Fruit fly (Drosophila melanogaster) whole organism, embryonic: ENCODE measurements around the gene Tsen34.

ENCODE experiments used
- Adf1 ChIP-seq: fragments of 200-800 bp; sonication (Bioruptor generic); IDR thresholded peaks from 2 replicates; pipeline ENCODE4 v1.3.6; 2022; ENCODE audit warnings: missing biosample characterization, missing genetic modification characterization
- Atf6 ChIP-seq: fragments of 200-800 bp; sonication (Bioruptor generic); IDR thresholded peaks from 2 replicates; pipeline ENCODE4 v1.3.6; 2022; ENCODE audit warnings: missing biosample characterization, missing genetic modification characterization
- B-H1 ChIP-seq: fragments of 200-800 bp; sonication (Bioruptor generic); IDR thresholded peaks from 3 replicates; pipeline ENCODE4 v1.3.6; 2022; ENCODE audit warnings: missing biosample characterization, missing genetic modification characterization
- CG10267 ChIP-seq: fragments of 200-800 bp; sonication (Bioruptor generic); optimal IDR thresholded peaks from 2 replicates; lab custom pipeline; 2018; ENCODE audit warnings: missing biosample characterization, mild to moderate bottlenecking, missing genetic modification characterization, moderate library complexity
- CG11695 ChIP-seq: fragments of 200-800 bp; sonication (Bioruptor generic); IDR thresholded peaks from 3 replicates; pipeline ENCODE4 v1.3.6; 2022; ENCODE audit warnings: missing biosample characterization, missing genetic modification characterization
- CG11696 ChIP-seq: fragments of 200-800 bp; sonication (Bioruptor generic); IDR thresholded peaks from 2 replicates; pipeline ENCODE4 v1.3.6; 2022; ENCODE audit warnings: missing biosample characterization, missing genetic modification characterization
- CG12769 ChIP-seq: fragments of 200-800 bp; sonication (Bioruptor generic); optimal IDR thresholded peaks from 2 replicates; lab custom pipeline; 2019; ENCODE audit warnings: missing biosample characterization, mild to moderate bottlenecking, missing genetic modification characterization, moderate library complexity
- CG14860 ChIP-seq: fragments of 200-800 bp; sonication (Bioruptor generic); IDR thresholded peaks from 3 replicates; pipeline ENCODE4 v1.3.6; 2022; ENCODE audit warnings: missing biosample characterization, missing genetic modification characterization; ENCODE audit not compliant: partially characterized antibody
- CG17802 ChIP-seq: fragments of 200-800 bp; sonication (Bioruptor generic); optimal IDR thresholded peaks from 2 replicates; lab custom pipeline; 2018; ENCODE audit warnings: missing biosample characterization, mild to moderate bottlenecking, missing genetic modification characterization, moderate library complexity
- CG17912 ChIP-seq: fragments of 200-800 bp; sonication (Bioruptor generic); optimal IDR thresholded peaks from 2 replicates; lab custom pipeline; 2018; ENCODE audit warnings: missing biosample characterization, mild to moderate bottlenecking, missing genetic modification characterization
- CG18262 ChIP-seq: fragments of 200-800 bp; optimal IDR thresholded peaks from 3 replicates; lab custom pipeline; 2019; ENCODE audit warnings: missing biosample characterization, mild to moderate bottlenecking, missing genetic modification characterization, moderate library complexity
- CG18599 ChIP-seq: fragments of 200-800 bp; sonication (Bioruptor generic); optimal IDR thresholded peaks from 3 replicates; lab custom pipeline; 2017; ENCODE audit warnings: missing biosample characterization, missing genetic modification characterization, mild to moderate bottlenecking, moderate library complexity, missing genetic modification reagents
- CG2712 ChIP-seq: fragments of 200-800 bp; optimal IDR thresholded peaks from 3 replicates; lab custom pipeline; 2019; ENCODE audit warnings: missing biosample characterization, mild to moderate bottlenecking, missing genetic modification characterization, moderate library complexity
- CG4328 ChIP-seq: fragments of 200-800 bp; sonication (Bioruptor generic); optimal IDR thresholded peaks from 3 replicates; lab custom pipeline; 2017; ENCODE audit warnings: missing biosample characterization, missing genetic modification reagents, missing genetic modification characterization
- CG43689 ChIP-seq: fragments of 200-800 bp; sonication (Bioruptor generic); IDR thresholded peaks from 2 replicates; pipeline ENCODE4 v1.3.6; 2022; ENCODE audit warnings: missing biosample characterization, missing genetic modification characterization
- CG4404 ChIP-seq: fragments of 200-800 bp; sonication (Bioruptor generic); IDR thresholded peaks from 2 replicates; pipeline ENCODE4 v1.3.6; 2022; ENCODE audit warnings: missing biosample characterization, missing genetic modification characterization
- CG5245 ChIP-seq: fragments of 200-800 bp; sonication (Bioruptor generic); optimal IDR thresholded peaks from 3 replicates; lab custom pipeline; 2016; ENCODE audit warnings: missing biosample characterization, missing genetic modification characterization
- CG7745 ChIP-seq: fragments of 200-800 bp; sonication (Bioruptor generic); optimal IDR thresholded peaks from 2 replicates; lab custom pipeline; 2018; ENCODE audit warnings: missing biosample characterization, mild to moderate bottlenecking, missing genetic modification characterization, moderate library complexity
- CG9215 ChIP-seq: fragments of 200-800 bp; sonication (Bioruptor generic); IDR thresholded peaks from 2 replicates; pipeline ENCODE4 v1.3.6; 2022; ENCODE audit warnings: missing biosample characterization, missing genetic modification characterization
- Deaf1 ChIP-seq: fragments of 200-800 bp; optimal IDR thresholded peaks from 3 replicates; lab custom pipeline; 2019; ENCODE audit warnings: missing biosample characterization, mild to moderate bottlenecking, missing genetic modification characterization, moderate library complexity
- Dfd ChIP-seq, 2 experiments: fragments of >200 bp; optimal IDR thresholded peaks; 2 replicates each; lab custom pipeline; 2017; ENCODE audit warnings: missing biosample characterization in 2 of 2, missing genetic modification characterization in 2 of 2
- Hr39 ChIP-seq: fragments of >200 bp; optimal IDR thresholded peaks from 2 replicates; lab custom pipeline; 2017
- Mes4 ChIP-seq: fragments of 200-800 bp; sonication (Bioruptor generic); optimal IDR thresholded peaks from 2 replicates; lab custom pipeline; 2016; ENCODE audit warnings: missing biosample characterization, missing genetic modification characterization
- Mrtf ChIP-seq: fragments of 200-800 bp; sonication (Bioruptor generic); IDR thresholded peaks from 3 replicates; pipeline ENCODE4 v1.3.6; 2022; ENCODE audit warnings: missing biosample characterization, missing genetic modification characterization
- NC2α ChIP-seq: fragments of 200-800 bp; sonication (Bioruptor generic); optimal IDR thresholded peaks from 2 replicates; lab custom pipeline; 2016; ENCODE audit warnings: missing biosample characterization, missing genetic modification characterization
- NFAT ChIP-seq: fragments of 200-800 bp; sonication (Bioruptor generic); IDR thresholded peaks from 2 replicates; pipeline ENCODE4 v1.3.6; 2022; ENCODE audit warnings: missing biosample characterization, missing genetic modification characterization
- Poxn ChIP-seq: fragments of 200-800 bp; sonication (Bioruptor generic); IDR thresholded peaks from 2 replicates; pipeline ENCODE4 v1.3.6; 2022; ENCODE audit warnings: missing biosample characterization, missing genetic modification characterization
- Side ChIP-seq: fragments of 200-800 bp; sonication (Bioruptor generic); optimal IDR thresholded peaks from 2 replicates; lab custom pipeline; 2016; ENCODE audit warnings: missing biosample characterization, missing genetic modification characterization
- abd-A ChIP-seq: fragments of 200-800 bp; sonication (Bioruptor generic); optimal IDR thresholded peaks from 3 replicates; lab custom pipeline; 2019; ENCODE audit warnings: missing biosample characterization, mild to moderate bottlenecking, missing genetic modification characterization, moderate library complexity
- ara ChIP-seq: fragments of 200-800 bp; sonication (Bioruptor generic); IDR thresholded peaks from 2 replicates; pipeline ENCODE4 v1.3.6; 2022; ENCODE audit warnings: missing biosample characterization, missing genetic modification characterization
- ase ChIP-seq: fragments of 200-800 bp; sonication (Bioruptor generic); IDR thresholded peaks from 3 replicates; pipeline ENCODE4 v1.3.6; 2022; ENCODE audit warnings: missing biosample characterization, missing genetic modification characterization
- chm ChIP-seq: fragments of 200-800 bp; sonication (Bioruptor generic); IDR thresholded peaks from 2 replicates; pipeline ENCODE4 v1.3.6; 2022; ENCODE audit warnings: missing biosample characterization, missing genetic modification characterization
- ci ChIP-seq: fragments of 200-800 bp; sonication (Bioruptor generic); IDR thresholded peaks from 3 replicates; pipeline ENCODE4 v1.3.6; 2022; ENCODE audit warnings: missing biosample characterization, missing genetic modification characterization
- crp ChIP-seq, 2 experiments: fragments of 200-800 bp; sonication (Bioruptor generic); optimal IDR thresholded peaks; 2 replicates in 1 of 2; 3 replicates in 1 of 2; lab custom pipeline; 2017; ENCODE audit warnings: missing biosample characterization in 2 of 2, missing genetic modification characterization in 2 of 2, mild to moderate bottlenecking in 1 of 2, moderate library complexity in 1 of 2
- da ChIP-seq: fragments of 200-800 bp; sonication (Bioruptor generic); optimal IDR thresholded peaks from 2 replicates; lab custom pipeline; 2016; ENCODE audit warnings: missing biosample characterization, missing genetic modification characterization
- dan ChIP-seq: fragments of 200-800 bp; sonication (Bioruptor generic); IDR thresholded peaks from 2 replicates; pipeline ENCODE4 v1.3.6; 2022; ENCODE audit warnings: missing biosample characterization, missing genetic modification characterization
- danr ChIP-seq: fragments of 200-800 bp; sonication (Bioruptor generic); IDR thresholded peaks from 2 replicates; pipeline ENCODE4 v1.3.6; 2022; ENCODE audit warnings: missing biosample characterization, missing genetic modification characterization
- dysf ChIP-seq: fragments of 200-800 bp; sonication (Bioruptor generic); IDR thresholded peaks from 3 replicates; pipeline ENCODE4 v1.3.6; 2022; ENCODE audit warnings: missing biosample characterization, missing genetic modification characterization
- ewg ChIP-seq: fragments of 200-800 bp; sonication (Bioruptor generic); optimal IDR thresholded peaks from 3 replicates; lab custom pipeline; 2017; ENCODE audit warnings: mild to moderate bottlenecking, missing biosample characterization, missing genetic modification reagents, missing genetic modification characterization
- fu2 ChIP-seq: fragments of 200-800 bp; sonication (Bioruptor generic); optimal IDR thresholded peaks from 2 replicates; lab custom pipeline; 2016; ENCODE audit warnings: missing biosample characterization, missing genetic modification characterization
- gro ChIP-seq: fragments of 200-800 bp; sonication (Bioruptor generic); optimal IDR thresholded peaks from 2 replicates; lab custom pipeline; 2016; ENCODE audit warnings: missing biosample characterization, missing genetic modification characterization
- klu ChIP-seq: fragments of 200-800 bp; sonication (Bioruptor generic); IDR thresholded peaks from 2 replicates; pipeline ENCODE4 v1.3.6; 2022; ENCODE audit warnings: missing biosample characterization, missing genetic modification characterization
- nerfin-1 ChIP-seq: fragments of 200-800 bp; sonication (Bioruptor generic); optimal IDR thresholded peaks from 3 replicates; lab custom pipeline; 2019; ENCODE audit warnings: missing biosample characterization, mild to moderate bottlenecking, missing genetic modification characterization, moderate library complexity
- nerfin-2 ChIP-seq: fragments of 200-800 bp; sonication (Bioruptor generic); IDR thresholded peaks from 2 replicates; pipeline ENCODE4 v1.3.6; 2022; ENCODE audit warnings: missing biosample characterization, missing genetic modification characterization; ENCODE audit not compliant: partially characterized antibody
- repo ChIP-seq: fragments of 200-800 bp; sonication (Bioruptor generic); optimal IDR thresholded peaks from 2 replicates; lab custom pipeline; 2016; ENCODE audit warnings: missing biosample characterization, missing genetic modification characterization
- stc ChIP-seq: fragments of 200-800 bp; sonication (Bioruptor generic); IDR thresholded peaks from 2 replicates; pipeline ENCODE4 v1.3.6; 2022; ENCODE audit warnings: missing biosample characterization, missing genetic modification characterization
- stwl ChIP-seq: fragments of 200-800 bp; sonication (Bioruptor generic); optimal IDR thresholded peaks from 3 replicates; lab custom pipeline; 2018; ENCODE audit warnings: missing biosample characterization, mild to moderate bottlenecking, missing genetic modification characterization, moderate library complexity
- ttk ChIP-seq: fragments of 200-800 bp; sonication (Bioruptor generic); IDR thresholded peaks from 2 replicates; pipeline ENCODE4 v2.1.2; 2022; ENCODE audit warnings: missing biosample characterization, missing genetic modification characterization
- vnd ChIP-seq: fragments of 200-800 bp; sonication (Bioruptor generic); IDR thresholded peaks from 3 replicates; pipeline ENCODE4 v1.3.6; 2022; ENCODE audit warnings: missing biosample characterization, missing genetic modification characterization; ENCODE audit not compliant: partially characterized antibody
- vvl ChIP-seq: fragments of 200-800 bp; sonication (Bioruptor generic); IDR thresholded peaks from 2 replicates; pipeline ENCODE4 v1.3.6; 2022; ENCODE audit warnings: missing biosample characterization, missing genetic modification characterization
- wdn ChIP-seq: fragments of 200-800 bp; sonication (Bioruptor generic); IDR thresholded peaks from 2 replicates; pipeline ENCODE4 v1.3.6; 2022; ENCODE audit warnings: missing biosample characterization, missing genetic modification characterization

Gene Tsen34

DNA sequence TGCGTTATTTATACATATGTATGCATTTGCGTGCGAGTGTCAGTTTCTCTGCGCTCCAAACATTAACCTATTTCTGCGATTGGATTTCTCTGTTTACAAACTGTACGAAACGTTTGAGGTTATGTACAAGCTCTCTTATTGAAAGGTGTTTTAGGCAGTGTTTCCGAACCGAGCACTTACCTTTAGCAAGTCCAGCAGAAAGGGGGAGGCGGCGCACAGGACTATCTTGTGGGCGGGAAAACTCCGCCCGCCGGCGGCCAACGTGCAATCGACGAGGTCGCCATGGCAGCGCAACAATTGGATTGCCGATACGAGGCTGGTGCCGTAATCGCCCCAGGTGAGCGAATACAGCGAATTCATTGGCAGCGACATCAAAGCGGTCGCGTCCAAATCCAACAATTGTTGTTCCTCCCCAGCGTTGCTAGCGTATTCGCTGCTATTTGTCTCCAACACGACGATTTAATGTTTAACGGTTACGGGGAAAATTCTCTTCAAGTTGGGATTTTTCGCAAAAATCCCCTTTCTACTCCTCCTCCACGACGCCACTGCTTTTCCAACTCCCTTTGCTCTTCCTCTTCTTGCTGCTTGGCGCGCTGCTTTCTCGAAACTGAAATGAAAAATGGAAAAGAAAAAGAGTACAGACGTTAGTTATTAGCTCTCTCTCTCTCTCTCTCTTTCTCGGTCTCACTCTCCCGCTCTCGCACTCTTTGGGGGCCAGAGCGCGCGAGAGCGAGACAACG lies 4.8 kb downstream of the Tsen34 start (continued):
- TF ChIP-seq Mrtf, result peak; percentile 89
- TF ChIP-seq CG5245, result peak; percentile 77
- TF ChIP-seq NC2α (GFP tag; lab: Kevin White, UChicago), result peak; percentile 77
- peak; percentile 95 for TF ChIP-seq Atf6 (GFP tag; lab: Robert Waterston, UW)
- TF ChIP-seq ara, result peak; percentile 92
- TF ChIP-seq klu (GFP tag; lab: Robert Waterston, UW), result peak; percentile 84
- no peak for TF ChIP-seq CG7745 (tag; lab: Kevin White, UChicago)
- TF ChIP-seq CG11696 (GFP tag; lab: Robert Waterston, UW), result peak; percentile 74
- TF ChIP-seq CG11695 (GFP tag; lab: Robert Waterston, UW), result peak; percentile 87
- peak; percentile 80 for TF ChIP-seq CG2712
- peak; percentile 94 for TF ChIP-seq NFAT
- TF ChIP-seq chm (GFP tag; lab: Robert Waterston, UW), result peak; percentile 75
- peak; percentile 74 for TF ChIP-seq B-H1
- peak; percentile 91 for TF ChIP-seq gro (GFP tag; lab: Kevin White, UChicago)
- TF ChIP-seq ttk (GFP tag; lab: Robert Waterston, UW), result peak; percentile 86
- TF ChIP-seq Hr39 (lab: Kevin White, UChicago), result no peak
- TF ChIP-seq CG18599 (GFP tag; lab: Kevin White, UChicago), result peak; percentile 96
- peak; percentile 93 for TF ChIP-seq fu2 (GFP tag; lab: Kevin White, UChicago)
- peak; percentile 97 for TF ChIP-seq CG12769 (tag; lab: Kevin White, UChicago)
- TF ChIP-seq Mes4 (GFP tag; lab: Kevin White, UChicago), result peak; percentile 83
- TF ChIP-seq crp (GFP tag; optimal IDR thresholded peaks at IDR 0.05; lab: Kevin White, UChicago), result peak in 1 of 2 experiments; percentile 50
- TF ChIP-seq nerfin-2, result no peak
- TF ChIP-seq CG4404 (GFP tag; lab: Robert Waterston, UW), result peak; percentile 84
- no peak for TF ChIP-seq Dfd (GFP tag; optimal IDR thresholded peaks at IDR 0.05; lab: Kevin White, UChicago)
- peak; percentile 43 for TF ChIP-seq CG10267 (tag; lab: Kevin White, UChicago)
- no peak for TF ChIP-seq abd-A
- TF ChIP-seq CG17802 (tag; lab: Kevin White, UChicago), result peak; percentile 56
- peak; percentile 59 for TF ChIP-seq nerfin-1
- no peak for TF ChIP-seq vnd (GFP tag; lab: Robert Waterston, UW)
- TF ChIP-seq dysf (GFP tag; lab: Robert Waterston, UW), result peak; percentile 93
- peak; percentile 63 for TF ChIP-seq da (GFP tag; lab: Kevin White, UChicago)
- peak; percentile 90 for TF ChIP-seq stc (GFP tag; lab: Robert Waterston, UW)
- peak; percentile 95 for TF ChIP-seq vvl
- peak; percentile 80 for TF ChIP-seq Adf1 (GFP tag; lab: Robert Waterston, UW)
- TF ChIP-seq CG18262 (tag; lab: Kevin White, UChicago), result peak; percentile 78
- peak; percentile 82 for TF ChIP-seq Side (GFP tag; lab: Kevin White, UChicago)
- TF ChIP-seq danr, result 0 out of 2 replicates have a peak, but pooled peaks have one; percentile 57
- peak; percentile 45 for TF ChIP-seq CG17912
- TF ChIP-seq ase (GFP tag; lab: Robert Waterston, UW), result peak; percentile 93
- peak; percentile 87 for TF ChIP-seq CG9215 (GFP tag; lab: Robert Waterston, UW)
- no peak for TF ChIP-seq stwl
- peak; percentile 89 for TF ChIP-seq wdn (GFP tag; lab: Robert Waterston, UW)
- peak; percentile 74; the same call in 1 of the 2 replicates for TF ChIP-seq Poxn (GFP tag; lab: Robert Waterston, UW)
- TF ChIP-seq Deaf1 (tag; lab: Kevin White, UChicago), result peak; percentile 37
- TF ChIP-seq CG4328 (GFP tag; lab: Kevin White, UChicago), result peak; percentile 73
- TF ChIP-seq repo, result peak; percentile 88
- TF ChIP-seq dan (GFP tag; lab: Robert Waterston, UW), result no peak
- peak; percentile 80 for TF ChIP-seq ewg (GFP tag; lab: Kevin White, UChicago)
- TF ChIP-seq CG43689 (GFP tag; lab: Robert Waterston, UW), result peak; percentile 85
- TF ChIP-seq CG14860, result no peak
- TF ChIP-seq ci (GFP tag; lab: Robert Waterston, UW), result peak; percentile 96
